Worm (Caenorhabditis elegans): Measurements from ENCODE around the gene pxl-1.

Gene pxl-1

ce11 chrIII:5932853-5933252 is 37.0 kb upstream of the pxl-1 start, which contains the start of gene zmp-1:
Gene zmp-1, minus strand, starts transcription at chrIII:5932953.
- TF ChIP-seq cog-1 (tag; optimal IDR thresholded peaks at IDR 0.05) (no peak), flt-1 (GFP tag; IDR thresholded peaks at IDR 0.05) (no peak), med-1 (GFP tag; optimal IDR thresholded peaks at IDR 0.05; ENCODE audit: insufficient read depth) (no peak)

ce11 chrIII:5931433-5931994 is 35.7 kb upstream of the pxl-1 start, which contains the start of gene EGAP1.5:
Gene EGAP1.5, plus strand, starts transcription at chrIII:5931721.
- TF ChIP-seq tab-1 (GFP tag; IDR thresholded peaks at IDR 0.05), result 0 out of 2 replicates have a peak, but pooled peaks have one; percentile 23
- no peak for TF ChIP-seq ztf-23 (GFP tag; IDR thresholded peaks at IDR 0.05)

ce11 chrIII:5930659-5931058 is 34.8 kb upstream of the pxl-1 start:
- no peak for TF ChIP-seq flt-1 (GFP tag; IDR thresholded peaks at IDR 0.05)
- TF ChIP-seq ztf-29 (GFP tag; IDR thresholded peaks at IDR 0.05), result no peak
- TF ChIP-seq ref-1 (GFP tag; conservative IDR thresholded peaks at IDR 0.05), result no peak
- TF ChIP-seq T22C8.4 (GFP tag; IDR thresholded peaks at IDR 0.05), result no peak
- no peak for TF ChIP-seq cog-1 (tag; optimal IDR thresholded peaks at IDR 0.05)
- TF ChIP-seq klf-2 (GFP tag; conservative IDR thresholded peaks at IDR 0.05), result no peak
- no peak for TF ChIP-seq ztf-23 (GFP tag; IDR thresholded peaks at IDR 0.05)
- no peak for TF ChIP-seq med-1 (GFP tag; optimal IDR thresholded peaks at IDR 0.05; ENCODE audit: insufficient read depth)
- no peak for TF ChIP-seq tab-1 (GFP tag; IDR thresholded peaks at IDR 0.05)

ce11 chrIII:5925724-5926123 is 29.9 kb upstream of the pxl-1 start, which contains the start of the genes dnc-2 and bcl-7:
Gene dnc-2, minus strand, starts transcription at chrIII:5925756.
Gene bcl-7, plus strand, starts transcription at chrIII:5926086.
- TF ChIP-seq cog-1 (tag; optimal IDR thresholded peaks at IDR 0.05) (no peak), klf-2 (GFP tag; conservative IDR thresholded peaks at IDR 0.05) (no peak), ztf-29 (GFP tag; IDR thresholded peaks at IDR 0.05) (no peak), T22C8.4 (GFP tag; IDR thresholded peaks at IDR 0.05) (no peak), ref-1 (GFP tag; conservative IDR thresholded peaks at IDR 0.05) (no peak), flt-1 (GFP tag; IDR thresholded peaks at IDR 0.05) (no peak), tab-1 (GFP tag; IDR thresholded peaks at IDR 0.05) (no peak), med-1 (GFP tag; optimal IDR thresholded peaks at IDR 0.05; ENCODE audit: insufficient read depth) (no peak), ztf-23 (GFP tag; IDR thresholded peaks at IDR 0.05) (no peak)

- TF ChIP-seq klf-2 (GFP tag; conservative IDR thresholded peaks at IDR 0.05), result no peak
- TF ChIP-seq med-1 (GFP tag; optimal IDR thresholded peaks at IDR 0.05; ENCODE audit: insufficient read depth), result no peak
- no peak for TF ChIP-seq flt-1 (GFP tag; IDR thresholded peaks at IDR 0.05)
- no peak for TF ChIP-seq ztf-29 (GFP tag; IDR thresholded peaks at IDR 0.05)
- TF ChIP-seq ref-1 (GFP tag; conservative IDR thresholded peaks at IDR 0.05), result no peak
- TF ChIP-seq ztf-23 (GFP tag; IDR thresholded peaks at IDR 0.05), result no peak
- TF ChIP-seq tab-1 (GFP tag; IDR thresholded peaks at IDR 0.05), result no peak
- no peak for TF ChIP-seq T22C8.4 (GFP tag; IDR thresholded peaks at IDR 0.05)
- no peak for TF ChIP-seq cog-1 (tag; optimal IDR thresholded peaks at IDR 0.05)
Measured at ce11 chrIII:5922236-5922635, 26.4 kb upstream of the pxl-1 start.

- TF ChIP-seq tab-1 (GFP tag; IDR thresholded peaks at IDR 0.05) (no peak), cog-1 (tag; optimal IDR thresholded peaks at IDR 0.05) (no peak), klf-2 (GFP tag; conservative IDR thresholded peaks at IDR 0.05) (no peak), ref-1 (GFP tag; conservative IDR thresholded peaks at IDR 0.05) (no peak), ztf-23 (GFP tag; IDR thresholded peaks at IDR 0.05) (no peak), T22C8.4 (GFP tag; IDR thresholded peaks at IDR 0.05) (no peak), ztf-29 (GFP tag; IDR thresholded peaks at IDR 0.05) (no peak), flt-1 (GFP tag; IDR thresholded peaks at IDR 0.05) (no peak), med-1 (GFP tag; optimal IDR thresholded peaks at IDR 0.05; ENCODE audit: insufficient read depth) (no peak)
Measured at ce11 chrIII:5921067-5921678, 25.4 kb upstream of the pxl-1 start.

- TF ChIP-seq klf-2 (GFP tag; conservative IDR thresholded peaks at IDR 0.05), result no peak
- TF ChIP-seq flt-1 (GFP tag; IDR thresholded peaks at IDR 0.05), result no peak
- TF ChIP-seq med-1 (GFP tag; optimal IDR thresholded peaks at IDR 0.05; ENCODE audit: insufficient read depth), result no peak
- no peak for TF ChIP-seq ref-1 (GFP tag; conservative IDR thresholded peaks at IDR 0.05)
- no peak for TF ChIP-seq tab-1 (GFP tag; IDR thresholded peaks at IDR 0.05)
- no peak for TF ChIP-seq ztf-29 (GFP tag; IDR thresholded peaks at IDR 0.05)
- no peak for TF ChIP-seq T22C8.4 (GFP tag; IDR thresholded peaks at IDR 0.05)
- no peak for TF ChIP-seq ztf-23 (GFP tag; IDR thresholded peaks at IDR 0.05)
- no peak for TF ChIP-seq cog-1 (tag; optimal IDR thresholded peaks at IDR 0.05)
Measured at ce11 chrIII:5919799-5920387, 24.1 kb upstream of the pxl-1 start, which contains the start of the genes tdo-2 and C28H8.2. Gene tdo-2, minus strand, starts transcription at chrIII:5919955. Gene C28H8.2, plus strand, starts transcription at chrIII:5920322.

ce11 chrIII:5917365-5917958 is 21.6 kb upstream of the pxl-1 start:
- TF ChIP-seq T22C8.4 (GFP tag; IDR thresholded peaks at IDR 0.05) (no peak), cog-1 (tag; optimal IDR thresholded peaks at IDR 0.05) (no peak), ztf-29 (GFP tag; IDR thresholded peaks at IDR 0.05) (no peak), klf-2 (GFP tag; conservative IDR thresholded peaks at IDR 0.05) (no peak), tab-1 (GFP tag; IDR thresholded peaks at IDR 0.05) (no peak), ref-1 (GFP tag; conservative IDR thresholded peaks at IDR 0.05) (no peak), med-1 (GFP tag; optimal IDR thresholded peaks at IDR 0.05; ENCODE audit: insufficient read depth) (no peak), ztf-23 (GFP tag; IDR thresholded peaks at IDR 0.05) (no peak), flt-1 (GFP tag; IDR thresholded peaks at IDR 0.05) (no peak)

ce11 chrIII:5915926-5916325 is 20.1 kb upstream of the pxl-1 start:
- TF ChIP-seq ref-1 (GFP tag; conservative IDR thresholded peaks at IDR 0.05) (no peak), T22C8.4 (GFP tag; IDR thresholded peaks at IDR 0.05) (no peak), klf-2 (GFP tag; conservative IDR thresholded peaks at IDR 0.05) (no peak), cog-1 (tag; optimal IDR thresholded peaks at IDR 0.05) (no peak), flt-1 (GFP tag; IDR thresholded peaks at IDR 0.05) (no peak), tab-1 (GFP tag; IDR thresholded peaks at IDR 0.05) (no peak)

Data from whole organism, midembryonic.